Worm (Caenorhabditis elegans) whole organism, young adult: Measurements from ENCODE around the gene K12D12.4.

Source experiments
- B0261.1 ChIP-seq: sonication (generic microtip); optimal IDR thresholded peaks from 2 replicates; lab custom pipeline; 2016; ENCODE audit warnings: mild to moderate bottlenecking, missing genetic modification characterization, moderate library complexity, missing compliant biosample characterization
- F10E7.11 ChIP-seq: sonication (generic microtip); optimal IDR thresholded peaks from 2 replicates; lab custom pipeline; 2017; ENCODE audit warnings: mild to moderate bottlenecking, missing genetic modification characterization, moderate library complexity, missing compliant biosample characterization
- F52B5.7 ChIP-seq: sonication (generic microtip); optimal IDR thresholded peaks from 2 replicates; lab custom pipeline; 2016; ENCODE audit warnings: mild to moderate bottlenecking, missing genetic modification characterization, missing compliant biosample characterization
- F57C9.4 ChIP-seq: sonication (generic microtip); optimal IDR thresholded peaks from 2 replicates; lab custom pipeline; 2017; ENCODE audit warnings: mild to moderate bottlenecking, missing genetic modification characterization, missing compliant biosample characterization
- Y53F4B.3 ChIP-seq: fragments of 200-800 bp; sonication (Bioruptor generic); IDR thresholded peaks from 2 replicates; pipeline ENCODE4 v1.3.6; 2022; ENCODE audit warnings: missing genetic modification reagents, missing genetic modification characterization, missing compliant biosample characterization
- ama-1 ChIP-seq, 3 experiments: fragments of 150-350 bp in 1 of 3; sonication (generic microtip) in 2 of 3; optimal IDR thresholded peaks; 2 replicates each; lab custom pipeline; 2014 to 2018; ENCODE audit warnings: missing biosample characterization in 2 of 3, missing genetic modification characterization in 2 of 3, missing genetic modification reagents in 2 of 3
- atf-7 ChIP-seq: sonication (generic microtip); optimal IDR thresholded peaks from 2 replicates; lab custom pipeline; 2017; ENCODE audit warnings: mild to moderate bottlenecking, missing genetic modification characterization, missing compliant biosample characterization
- attf-3 ChIP-seq: fragments of 200-800 bp; sonication (Bioruptor generic); conservative IDR thresholded peaks from 2 replicates; pipeline ENCODE4 v1.3.6; 2022; ENCODE audit warnings: missing genetic modification reagents, missing genetic modification characterization, missing compliant biosample characterization
- attf-6 ChIP-seq: fragments of 200-800 bp; sonication (Bioruptor generic); IDR thresholded peaks from 2 replicates; pipeline ENCODE4 v1.3.6; 2022; ENCODE audit warnings: missing genetic modification reagents, missing genetic modification characterization, missing compliant biosample characterization
- cebp-1 ChIP-seq, 2 experiments: fragments of 200-800 bp in 1 of 2; sonication (Bioruptor generic) in 1 of 2; sonication (generic microtip) in 1 of 2; IDR thresholded peaks in 1 of 2; optimal IDR thresholded peaks in 1 of 2; 2 replicates each; pipeline versions ENCODE4 v1.3.6 to Lab custom; 2017 to 2022; ENCODE audit warnings: missing compliant biosample characterization in 2 of 2, missing genetic modification characterization in 2 of 2, mild to moderate bottlenecking in 1 of 2, missing genetic modification reagents in 1 of 2, moderate library complexity in 1 of 2
- ceh-27 ChIP-seq: fragments of 200-800 bp; sonication (Bioruptor generic); optimal IDR thresholded peaks from 2 replicates; lab custom pipeline; 2018; ENCODE audit warnings: mild to moderate bottlenecking, missing genetic modification characterization, moderate library complexity, missing compliant biosample characterization
- ceh-91 ChIP-seq: fragments of 200-800 bp; sonication (Bioruptor generic); IDR thresholded peaks from 2 replicates; pipeline ENCODE4 v1.3.6; 2022; ENCODE audit warnings: missing genetic modification reagents, missing genetic modification characterization, missing compliant biosample characterization
- chd-7 ChIP-seq: sonication (generic microtip); optimal IDR thresholded peaks from 2 replicates; lab custom pipeline; 2016; ENCODE audit warnings: mild to moderate bottlenecking, missing genetic modification characterization, moderate library complexity, missing compliant biosample characterization
- die-1 ChIP-seq: sonication (generic microtip); optimal IDR thresholded peaks from 2 replicates; lab custom pipeline; 2016; ENCODE audit warnings: missing genotype, mild to moderate bottlenecking, missing genetic modification characterization, missing compliant biosample characterization
- dox-1 ChIP-seq: fragments of 200-800 bp; sonication (Bioruptor generic); IDR thresholded peaks from 2 replicates; pipeline ENCODE4 v1.3.6; 2022; ENCODE audit warnings: missing genetic modification reagents, missing genetic modification characterization, missing compliant biosample characterization
- egl-18 ChIP-seq: fragments of 200-800 bp; sonication (Bioruptor generic); IDR thresholded peaks from 2 replicates; pipeline ENCODE4 v1.3.6; 2022; ENCODE audit warnings: missing genetic modification reagents, missing genetic modification characterization, missing compliant biosample characterization
- ekl-4 ChIP-seq: fragments of 200-800 bp; sonication (Bioruptor generic); IDR thresholded peaks from 2 replicates; pipeline ENCODE4 v1.3.6; 2022; ENCODE audit warnings: missing genetic modification reagents, missing genetic modification characterization, missing compliant biosample characterization
- hsf-1 ChIP-seq: fragments of 200-800 bp; sonication (Bioruptor generic); IDR thresholded peaks from 2 replicates; pipeline ENCODE4 v1.3.6; 2022; ENCODE audit warnings: missing genetic modification reagents, missing genetic modification characterization, missing compliant biosample characterization
- let-526 ChIP-seq: fragments of 200-800 bp; sonication (Bioruptor generic); IDR thresholded peaks from 2 replicates; pipeline ENCODE4 v1.3.6; 2022; ENCODE audit warnings: missing genetic modification reagents, missing genetic modification characterization, missing compliant biosample characterization
- lin-26 ChIP-seq: fragments of 200-800 bp; sonication (Bioruptor generic); IDR thresholded peaks from 2 replicates; pipeline ENCODE4 v1.3.6; 2022; ENCODE audit warnings: missing genetic modification reagents, missing genetic modification characterization, missing compliant biosample characterization
- lin-40 ChIP-seq: sonication (generic microtip); optimal IDR thresholded peaks from 2 replicates; lab custom pipeline; 2016; ENCODE audit warnings: missing genetic modification characterization, mild to moderate bottlenecking, missing compliant biosample characterization, missing genotype, missing genetic modification reagents
- lir-1 ChIP-seq: fragments of 200-800 bp; sonication (Bioruptor generic); conservative IDR thresholded peaks from 2 replicates; pipeline ENCODE4 v1.3.6; 2022; ENCODE audit warnings: missing genetic modification reagents, missing genetic modification characterization, missing compliant biosample characterization
- madf-10 ChIP-seq: sonication (generic microtip); optimal IDR thresholded peaks from 2 replicates; lab custom pipeline; 2016; ENCODE audit warnings: mild to moderate bottlenecking, missing genetic modification characterization, missing compliant biosample characterization
- madf-6 ChIP-seq: fragments of 200-800 bp; sonication (Bioruptor generic); IDR thresholded peaks from 2 replicates; pipeline ENCODE4 v1.3.6; 2022; ENCODE audit warnings: missing genetic modification reagents, missing genetic modification characterization, missing compliant biosample characterization
- madf-8 ChIP-seq: fragments of 200-800 bp; sonication (Bioruptor generic); conservative IDR thresholded peaks from 2 replicates; pipeline ENCODE4 v1.3.6; 2022; ENCODE audit warnings: missing genetic modification reagents, missing genetic modification characterization, missing compliant biosample characterization
- nfyb-1 ChIP-seq: fragments of 200-800 bp; sonication (Bioruptor generic); IDR thresholded peaks from 2 replicates; pipeline ENCODE4 v1.3.6; 2022; ENCODE audit warnings: missing genetic modification reagents, missing genetic modification characterization, missing compliant biosample characterization
- nhr-80 ChIP-seq: sonication (generic microtip); optimal IDR thresholded peaks from 2 replicates; lab custom pipeline; 2016; ENCODE audit warnings: missing genetic modification characterization, missing compliant biosample characterization
- nhr-90 ChIP-seq: sonication (generic microtip); optimal IDR thresholded peaks from 2 replicates; lab custom pipeline; 2016; ENCODE audit warnings: missing genotype, mild to moderate bottlenecking, missing genetic modification characterization, missing compliant biosample characterization
- snpc-1.1 ChIP-seq: sonication (generic microtip); optimal IDR thresholded peaks from 2 replicates; lab custom pipeline; 2017; ENCODE audit warnings: missing genetic modification characterization, mild to moderate bottlenecking, missing compliant biosample characterization, antibody characterized with exemption, moderate library complexity, missing genotype, missing genetic modification reagents; ENCODE audit not compliant: insufficient read depth
- snpc-4 ChIP-seq, 5 experiments: fragments of 150-350 bp in 1 of 5; sonication (generic microtip) in 4 of 5; optimal IDR thresholded peaks; 2 replicates each; lab custom pipeline; 2014 to 2018; ENCODE audit warnings: missing genetic modification characterization in 5 of 5, missing biosample characterization in 3 of 5, antibody characterized with exemption in 2 of 5, mild to moderate bottlenecking in 2 of 5, missing compliant biosample characterization in 2 of 5, missing genotype in 2 of 5, moderate library complexity in 2 of 5, missing genetic modification reagents in 1 of 5
- somi-1 ChIP-seq: fragments of 200-800 bp; sonication (Bioruptor generic); optimal IDR thresholded peaks from 2 replicates; lab custom pipeline; 2018; ENCODE audit warnings: mild to moderate bottlenecking, missing genetic modification characterization, missing compliant biosample characterization
- unc-130 ChIP-seq: sonication (generic microtip); optimal IDR thresholded peaks from 2 replicates; lab custom pipeline; 2016; ENCODE audit warnings: missing genetic modification reagents, missing genetic modification characterization, missing compliant biosample characterization
- unc-62 ChIP-seq: fragments of 150-350 bp; optimal IDR thresholded peaks from 2 replicates; lab custom pipeline; 2014; ENCODE audit warnings: missing biosample characterization, missing genetic modification reagents, missing genetic modification characterization
- zfh-2 ChIP-seq: fragments of 200-800 bp; sonication (Bioruptor generic); conservative IDR thresholded peaks from 2 replicates; pipeline ENCODE4 v1.3.6; 2022; ENCODE audit warnings: missing genetic modification reagents, missing genetic modification characterization, missing compliant biosample characterization
- ztf-26 ChIP-seq: sonication (generic microtip); optimal IDR thresholded peaks from 2 replicates; lab custom pipeline; 2017; ENCODE audit warnings: missing genetic modification characterization, missing compliant biosample characterization
- ztf-3 ChIP-seq: fragments of 200-800 bp; sonication (Bioruptor generic); optimal IDR thresholded peaks from 2 replicates; lab custom pipeline; 2018; ENCODE audit warnings: mild to moderate bottlenecking, missing genetic modification characterization, missing compliant biosample characterization

Gene K12D12.4

ce11 chrII:11842766-11843165, 22.8 kb downstream of the K12D12.4 start:
- TF ChIP-seq lir-1 (GFP tag; lab: Robert Waterston, UW) (no peak), ceh-27 (GFP tag; lab: Kevin White, UChicago) (no peak), unc-62 (GFP tag; lab: Kevin White, UChicago) (no peak), die-1 (tag; lab: Kevin White, UChicago) (no peak), snpc-1.1 (tag; lab: Kevin White, UChicago) (peak; percentile 34), snpc-4 (GFP tag; optimal IDR thresholded peaks at IDR 0.05; lab: Kevin White, UChicago) (peak; percentile 27), snpc-4 (tag; optimal IDR thresholded peaks at IDR 0.05; lab: Kevin White, UChicago) (peak in 3 of 4 experiments; percentile 37 to 78 (median 67)), cebp-1 (GFP tag; IDR thresholded peaks at IDR 0.05; lab: Robert Waterston, UW) (no peak), cebp-1 (tag; optimal IDR thresholded peaks at IDR 0.05; lab: Kevin White, UChicago) (no peak), ama-1 (optimal IDR thresholded peaks at IDR 0.05; lab: Kevin White, UChicago) (no peak), ama-1 (GFP tag; optimal IDR thresholded peaks at IDR 0.05; lab: Kevin White, UChicago) (no peak)

ce11 chrII:11842317-11842716, 23.2 kb downstream of the K12D12.4 start, which contains the start of gene T27D12.1:
TSS of gene T27D12.1 (plus strand) at chrII:11842617.
- no peak for TF ChIP-seq F57C9.4
- no peak for TF ChIP-seq unc-62 (GFP tag; lab: Kevin White, UChicago)
- no peak for TF ChIP-seq ceh-91 (GFP tag; lab: Robert Waterston, UW)
- no peak for TF ChIP-seq B0261.1
- no peak for TF ChIP-seq dox-1 (GFP tag; lab: Robert Waterston, UW)
- TF ChIP-seq ekl-4 (GFP tag; lab: Robert Waterston, UW), result no peak

ce11 chrII:11841653-11842052, 23.9 kb downstream of the K12D12.4 start:
- TF ChIP-seq snpc-4 (GFP tag; optimal IDR thresholded peaks at IDR 0.05; lab: Kevin White, UChicago) (no peak), snpc-4 (tag; optimal IDR thresholded peaks at IDR 0.05; lab: Kevin White, UChicago) (peak; percentile 23 to 87 (median 78)), madf-8 (no peak), ztf-26 (peak; percentile 61), atf-7 (tag; lab: Kevin White, UChicago) (peak; percentile 50), Y53F4B.3 (no peak), lin-26 (GFP tag; lab: Robert Waterston, UW) (0 out of 2 replicates have a peak, but pooled peaks have one; percentile 38), attf-3 (no peak), egl-18 (GFP tag; lab: Robert Waterston, UW) (no peak), somi-1 (GFP tag; lab: Kevin White, UChicago) (peak; percentile 18)

ce11 chrII:11839116-11839515, 26.4 kb downstream of the K12D12.4 start:
- TF ChIP-seq ztf-3 (GFP tag; lab: Kevin White, UChicago) (no peak), lin-40 (no peak), nfyb-1 (GFP tag; lab: Robert Waterston, UW) (no peak), atf-7 (tag; lab: Kevin White, UChicago) (no peak), chd-7 (tag; lab: Kevin White, UChicago) (no peak), nhr-90 (tag; lab: Kevin White, UChicago) (no peak), snpc-1.1 (tag; lab: Kevin White, UChicago) (no peak), unc-130 (GFP tag; lab: Kevin White, UChicago) (no peak), zfh-2 (GFP tag; lab: Robert Waterston, UW) (no peak), egl-18 (GFP tag; lab: Robert Waterston, UW) (no peak), let-526 (GFP tag; lab: Robert Waterston, UW) (no peak), F10E7.11 (tag; lab: Kevin White, UChicago) (no peak), nhr-80 (tag; lab: Kevin White, UChicago) (no peak), madf-6 (no peak), madf-10 (no peak), attf-6 (GFP tag; lab: Robert Waterston, UW) (no peak), F52B5.7 (tag; lab: Kevin White, UChicago) (no peak), hsf-1 (GFP tag; lab: Robert Waterston, UW) (no peak)
- TF ChIP-seq, all 124 proteins: peak for 0
